Fruit fly (Drosophila melanogaster) whole organism, prepupa: ENCODE measurements around the gene CG14676.

ENCODE experiments used
- CG11294 ChIP-seq: fragments of 200-800 bp; sonication (Bioruptor generic); IDR thresholded peaks from 2 replicates; pipeline ENCODE4 v1.3.6; 2022; ENCODE audit warnings: missing biosample characterization, missing genetic modification characterization
- CG8632 ChIP-seq: fragments of 200-800 bp; sonication (Bioruptor generic); optimal IDR thresholded peaks from 3 replicates; lab custom pipeline; 2016; ENCODE audit warnings: missing biosample characterization, missing genetic modification characterization
- Hr38 ChIP-seq: sonication (Bioruptor generic); optimal IDR thresholded peaks from 2 replicates; lab custom pipeline; 2016; ENCODE audit warnings: missing biosample characterization, missing genetic modification characterization
- Hr39 ChIP-seq: fragments of 200-800 bp; sonication (Bioruptor generic); optimal IDR thresholded peaks from 2 replicates; lab custom pipeline; 2016; ENCODE audit warnings: missing biosample characterization, missing genetic modification characterization

dm6 chr3R:5797709-5798108 lies 49.3 kb upstream of the CG14676 start:
- no peak for TF ChIP-seq Hr39 (GFP tag; lab: Kevin White, UChicago)
- TF ChIP-seq CG8632 (GFP tag; lab: Kevin White, UChicago), result no peak
- no peak for TF ChIP-seq CG11294 (GFP tag; lab: Robert Waterston, UW)
- TF ChIP-seq Hr38 (GFP tag; lab: Kevin White, UChicago), result no peak
